Fruit fly (Drosophila melanogaster) whole organism, embryonic: Measurements from ENCODE around the gene CG3662.
A peak's percentile ranks its signal among the peaks of the same experiment; 100 is the strongest.

Source experiments
- Antp ChIP-seq: fragments of 200-800 bp; sonication (Bioruptor generic); optimal IDR thresholded peaks from 3 replicates; lab custom pipeline; 2016; ENCODE audit warnings: missing biosample characterization, missing genetic modification characterization
- CG10209 ChIP-seq: fragments of 200-800 bp; sonication (Bioruptor generic); optimal IDR thresholded peaks from 3 replicates; lab custom pipeline; 2017; ENCODE audit warnings: missing biosample characterization, mild to moderate bottlenecking, missing genetic modification characterization, missing genetic modification reagents
- CG11560 ChIP-seq: fragments of 200-800 bp; sonication (Bioruptor generic); IDR thresholded peaks from 3 replicates; pipeline ENCODE4 v1.3.6; 2022; ENCODE audit warnings: missing biosample characterization, missing genetic modification characterization
- CG12744 ChIP-seq: fragments of 200-800 bp; sonication (Bioruptor generic); optimal IDR thresholded peaks from 2 replicates; lab custom pipeline; 2016; ENCODE audit warnings: missing biosample characterization, missing genetic modification characterization
- CG12942 ChIP-seq: fragments of 200-800 bp; sonication (Bioruptor generic); optimal IDR thresholded peaks from 3 replicates; lab custom pipeline; 2016; ENCODE audit warnings: missing biosample characterization, missing genetic modification characterization
- CG13296 ChIP-seq: fragments of 200-800 bp; sonication (Bioruptor generic); optimal IDR thresholded peaks from 3 replicates; lab custom pipeline; 2018; ENCODE audit warnings: missing biosample characterization, mild to moderate bottlenecking, missing genetic modification characterization
- CG14710 ChIP-seq: fragments of 200-800 bp; sonication (Bioruptor generic); optimal IDR thresholded peaks from 3 replicates; lab custom pipeline; 2019; ENCODE audit warnings: missing biosample characterization, mild to moderate bottlenecking, missing genetic modification characterization, moderate library complexity
- CG15011 ChIP-seq: fragments of 200-800 bp; sonication (Bioruptor generic); optimal IDR thresholded peaks from 3 replicates; lab custom pipeline; 2018; ENCODE audit warnings: missing biosample characterization, mild to moderate bottlenecking, missing genetic modification characterization
- CG1529 ChIP-seq: fragments of 200-800 bp; sonication (Bioruptor generic); optimal IDR thresholded peaks from 3 replicates; lab custom pipeline; 2018; ENCODE audit warnings: missing biosample characterization, missing genetic modification characterization
- CG15479 ChIP-seq: fragments of 200-800 bp; sonication (Bioruptor generic); optimal IDR thresholded peaks from 3 replicates; lab custom pipeline; 2019; ENCODE audit warnings: missing biosample characterization, mild to moderate bottlenecking, missing genetic modification characterization, moderate library complexity
- CG15514 ChIP-seq: fragments of 200-800 bp; sonication (Bioruptor generic); optimal IDR thresholded peaks from 3 replicates; lab custom pipeline; 2017; ENCODE audit warnings: missing biosample characterization, missing genetic modification characterization, mild to moderate bottlenecking, moderate library complexity, missing genetic modification reagents
- CG15696 ChIP-seq: fragments of 200-800 bp; sonication (Bioruptor generic); optimal IDR thresholded peaks from 2 replicates; lab custom pipeline; 2019; ENCODE audit warnings: missing biosample characterization, mild to moderate bottlenecking, missing genetic modification characterization, moderate library complexity
- CG1602 ChIP-seq: fragments of 200-800 bp; sonication (Bioruptor generic); optimal IDR thresholded peaks from 3 replicates; lab custom pipeline; 2016; ENCODE audit warnings: missing biosample characterization, missing genetic modification characterization
- CG1647 ChIP-seq: fragments of 200-800 bp; sonication (Bioruptor generic); optimal IDR thresholded peaks from 3 replicates; lab custom pipeline; 2016; ENCODE audit warnings: missing biosample characterization, missing genetic modification characterization
- CG31224 ChIP-seq: fragments of 200-800 bp; sonication (Bioruptor generic); IDR thresholded peaks from 2 replicates; pipeline ENCODE4 v1.3.6; 2022; ENCODE audit warnings: missing biosample characterization, missing genetic modification characterization
- CG31365 ChIP-seq: fragments of 200-800 bp; sonication (Bioruptor generic); optimal IDR thresholded peaks from 2 replicates; lab custom pipeline; 2018; ENCODE audit warnings: missing biosample characterization, mild to moderate bottlenecking, missing genetic modification characterization
- CG3407 ChIP-seq: fragments of 200-800 bp; sonication (Bioruptor generic); optimal IDR thresholded peaks from 2 replicates; lab custom pipeline; 2018; ENCODE audit warnings: missing biosample characterization, mild to moderate bottlenecking, missing genetic modification characterization
- CG4730 ChIP-seq: fragments of 200-800 bp; sonication (Bioruptor generic); IDR thresholded peaks from 2 replicates; pipeline ENCODE4 v1.3.6; 2022; ENCODE audit warnings: missing biosample characterization, missing genetic modification characterization
- CG4820 ChIP-seq: fragments of 200-800 bp; sonication (Bioruptor generic); optimal IDR thresholded peaks from 3 replicates; lab custom pipeline; 2016; ENCODE audit warnings: missing biosample characterization, missing genetic modification characterization
- CG6272 ChIP-seq: fragments of 200-800 bp; sonication (Bioruptor generic); IDR thresholded peaks from 2 replicates; pipeline ENCODE4 v1.3.6; 2022; ENCODE audit warnings: missing biosample characterization, missing genetic modification characterization
- CG7271 ChIP-seq: fragments of 200-800 bp; sonication (Bioruptor generic); optimal IDR thresholded peaks from 2 replicates; lab custom pipeline; 2018; ENCODE audit warnings: missing biosample characterization, mild to moderate bottlenecking, missing genetic modification characterization, moderate library complexity
- CG8388 ChIP-seq: fragments of 200-800 bp; sonication (Bioruptor generic); optimal IDR thresholded peaks from 2 replicates; lab custom pipeline; 2019; ENCODE audit warnings: missing biosample characterization, mild to moderate bottlenecking, missing genetic modification characterization, moderate library complexity
- CG8924 ChIP-seq: fragments of 200-800 bp; optimal IDR thresholded peaks from 3 replicates; lab custom pipeline; 2019; ENCODE audit warnings: missing biosample characterization, mild to moderate bottlenecking, missing genetic modification characterization, moderate library complexity
- CG9437 ChIP-seq: fragments of 200-800 bp; sonication (Bioruptor generic); optimal IDR thresholded peaks from 2 replicates; lab custom pipeline; 2018; ENCODE audit warnings: missing biosample characterization, mild to moderate bottlenecking, missing genetic modification characterization
- Chrac-16 ChIP-seq: fragments of 200-800 bp; sonication (Bioruptor generic); optimal IDR thresholded peaks from 3 replicates; lab custom pipeline; 2016; ENCODE audit warnings: missing biosample characterization, missing genetic modification characterization
- CrebB ChIP-seq: fragments of 200-800 bp; sonication (Bioruptor generic); optimal IDR thresholded peaks from 3 replicates; lab custom pipeline; 2018; ENCODE audit warnings: missing biosample characterization, mild to moderate bottlenecking, missing genetic modification characterization
- Deaf1 ChIP-seq: fragments of 200-800 bp; optimal IDR thresholded peaks from 3 replicates; lab custom pipeline; 2019; ENCODE audit warnings: missing biosample characterization, mild to moderate bottlenecking, missing genetic modification characterization, moderate library complexity
- Dip2 ChIP-seq: fragments of 200-800 bp; sonication (Bioruptor generic); IDR thresholded peaks from 2 replicates; pipeline ENCODE4 v1.3.6; 2022; ENCODE audit warnings: missing biosample characterization, missing genetic modification characterization
- E2f1 ChIP-seq: fragments of 200-800 bp; sonication (Bioruptor generic); IDR thresholded peaks from 2 replicates; pipeline ENCODE4 v1.3.6; 2022; ENCODE audit warnings: missing biosample characterization, missing genetic modification characterization
- Elba2 ChIP-seq: fragments of 200-800 bp; sonication (Bioruptor generic); optimal IDR thresholded peaks from 3 replicates; lab custom pipeline; 2016; ENCODE audit warnings: missing biosample characterization, missing genetic modification characterization
- HLH54F ChIP-seq: fragments of 200-800 bp; sonication (Bioruptor generic); optimal IDR thresholded peaks from 3 replicates; lab custom pipeline; 2016; ENCODE audit warnings: missing biosample characterization, missing genetic modification characterization
- Lim3 ChIP-seq: fragments of 200-800 bp; sonication (Bioruptor generic); IDR thresholded peaks from 2 replicates; pipeline ENCODE4 v1.3.6; 2022; ENCODE audit warnings: missing biosample characterization, missing genetic modification characterization
- NfI ChIP-seq: fragments of 200-800 bp; sonication (Bioruptor generic); optimal IDR thresholded peaks from 3 replicates; lab custom pipeline; 2018; ENCODE audit warnings: missing biosample characterization, mild to moderate bottlenecking, missing genetic modification characterization, moderate library complexity
- Sox100B ChIP-seq: fragments of 200-800 bp; sonication (Bioruptor generic); optimal IDR thresholded peaks from 3 replicates; lab custom pipeline; 2018; ENCODE audit warnings: missing biosample characterization, mild to moderate bottlenecking, missing genetic modification characterization
- ac ChIP-seq: fragments of 200-800 bp; sonication (Bioruptor generic); optimal IDR thresholded peaks from 3 replicates; lab custom pipeline; 2017; ENCODE audit warnings: missing biosample characterization, mild to moderate bottlenecking, missing genetic modification characterization
- bcd ChIP-seq: fragments of 200-800 bp; sonication (Bioruptor generic); optimal IDR thresholded peaks from 2 replicates; lab custom pipeline; 2017; ENCODE audit warnings: missing biosample characterization, mild to moderate bottlenecking, missing genetic modification characterization
- croc ChIP-seq: fragments of 200-800 bp; sonication (Bioruptor generic); conservative IDR thresholded peaks from 3 replicates; pipeline ENCODE4 v1.3.6; 2022; ENCODE audit warnings: missing biosample characterization, missing genetic modification characterization
- eve ChIP-seq, 2 experiments: fragments of >200 bp; optimal IDR thresholded peaks; 2 replicates each; lab custom pipeline; 2017; ENCODE audit warnings: missing biosample characterization in 2 of 2, missing genetic modification characterization in 2 of 2
- gem ChIP-seq: fragments of 200-800 bp; sonication (Bioruptor generic); optimal IDR thresholded peaks from 2 replicates; lab custom pipeline; 2019; ENCODE audit warnings: missing biosample characterization, mild to moderate bottlenecking, missing genetic modification characterization, moderate library complexity
- mam ChIP-seq: fragments of 200-800 bp; sonication (Bioruptor generic); optimal IDR thresholded peaks from 3 replicates; lab custom pipeline; 2016; ENCODE audit warnings: missing biosample characterization, missing genetic modification characterization
- mld ChIP-seq: fragments of 200-800 bp; sonication (Bioruptor generic); IDR thresholded peaks from 3 replicates; pipeline ENCODE4 v1.3.6; 2022; ENCODE audit warnings: missing biosample characterization, missing genetic modification characterization; ENCODE audit not compliant: partially characterized antibody
- nom ChIP-seq: fragments of 200-800 bp; sonication (Bioruptor generic); optimal IDR thresholded peaks from 2 replicates; lab custom pipeline; 2017; ENCODE audit warnings: missing biosample characterization, missing genetic modification characterization, mild to moderate bottlenecking, moderate library complexity, missing genetic modification reagents
- peb ChIP-seq: fragments of 200-800 bp; sonication (Bioruptor generic); IDR thresholded peaks from 2 replicates; pipeline ENCODE4 v1.3.6; 2022; ENCODE audit warnings: missing biosample characterization, missing genetic modification characterization
- pnt ChIP-seq: fragments of 200-800 bp; sonication (Bioruptor generic); optimal IDR thresholded peaks from 3 replicates; lab custom pipeline; 2016; ENCODE audit warnings: missing biosample characterization, missing genetic modification characterization
- rib ChIP-seq: fragments of 200-800 bp; sonication (Bioruptor generic); IDR thresholded peaks from 2 replicates; pipeline ENCODE4 v1.3.6; 2022; ENCODE audit warnings: missing biosample characterization, missing genetic modification characterization
- ro ChIP-seq: fragments of 200-800 bp; sonication (Bioruptor generic); IDR thresholded peaks from 2 replicates; pipeline ENCODE4 v1.3.6; 2022; ENCODE audit warnings: missing biosample characterization, missing genetic modification characterization
- slp2 ChIP-seq: fragments of 200-800 bp; sonication (Bioruptor generic); optimal IDR thresholded peaks from 2 replicates; lab custom pipeline; 2016; ENCODE audit warnings: missing biosample characterization, missing genetic modification characterization
- sug ChIP-seq: fragments of 200-800 bp; optimal IDR thresholded peaks from 2 replicates; lab custom pipeline; 2019; ENCODE audit warnings: missing biosample characterization, mild to moderate bottlenecking, missing genetic modification characterization, moderate library complexity
- tgo ChIP-seq: fragments of 200-800 bp; sonication (Bioruptor generic); IDR thresholded peaks from 3 replicates; pipeline ENCODE4 v1.3.6; 2022; ENCODE audit warnings: missing biosample characterization, missing genetic modification characterization
- vfl ChIP-seq: fragments of 200-800 bp; sonication (Bioruptor generic); optimal IDR thresholded peaks from 2 replicates; lab custom pipeline; 2016; ENCODE audit warnings: missing biosample characterization, missing genetic modification characterization
- vvl ChIP-seq: fragments of 200-800 bp; sonication (Bioruptor generic); IDR thresholded peaks from 2 replicates; pipeline ENCODE4 v1.3.6; 2022; ENCODE audit warnings: missing biosample characterization, missing genetic modification characterization

Gene CG3662

DNA sequence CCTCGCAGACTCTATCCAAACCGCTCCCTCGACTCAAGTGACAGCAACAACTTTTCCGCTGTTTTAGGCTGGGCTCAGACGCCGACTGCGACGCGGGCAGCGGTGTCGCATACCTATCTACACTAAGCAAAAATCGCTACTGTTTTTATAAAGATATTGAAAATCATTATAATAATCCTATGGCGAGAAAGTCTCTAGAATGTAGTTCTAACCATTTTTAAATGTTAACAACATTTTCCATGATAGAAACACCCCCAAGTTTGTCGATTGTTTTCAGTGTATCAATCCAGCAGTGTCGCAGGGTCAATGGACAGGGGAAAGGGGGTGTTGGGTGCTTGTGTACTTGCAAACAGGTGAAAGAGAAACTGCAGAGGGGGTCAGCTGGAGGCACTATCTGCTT, 44.8 kb downstream of the CG3662 start (continued):
- TF ChIP-seq CG12942 (GFP tag; lab: Kevin White, UChicago), result peak; percentile 94
- TF ChIP-seq sug (tag; lab: Kevin White, UChicago), result peak; percentile 91
- TF ChIP-seq CG8388 (GFP tag; lab: Kevin White, UChicago), result peak; percentile 95
- TF ChIP-seq E2f1, result peak; percentile 95
- peak; percentile 93 for TF ChIP-seq CG12744 (GFP tag; lab: Kevin White, UChicago)
- peak; percentile 93 for TF ChIP-seq CG14710 (tag; lab: Kevin White, UChicago)
- TF ChIP-seq Dip2, result peak; percentile 63
- peak; percentile 98 for TF ChIP-seq vvl (GFP tag; lab: Robert Waterston, UW)
- peak; percentile 94 for TF ChIP-seq CG1602 (GFP tag; lab: Kevin White, UChicago)
- peak; percentile 88 for TF ChIP-seq peb (GFP tag; lab: Robert Waterston, UW)
- TF ChIP-seq CG9437 (GFP tag; lab: Kevin White, UChicago), result peak; percentile 89
- TF ChIP-seq rib (GFP tag; lab: Robert Waterston, UW), result peak; percentile 92
- TF ChIP-seq CG11560, result peak; percentile 83
- peak; percentile 85 for TF ChIP-seq CG15514 (GFP tag; lab: Kevin White, UChicago)
- peak; percentile 93 for TF ChIP-seq NfI (GFP tag; lab: Kevin White, UChicago)
- no peak for TF ChIP-seq mld (GFP tag; lab: Robert Waterston, UW)
- TF ChIP-seq CG15696 (tag; lab: Kevin White, UChicago), result peak; percentile 91
- TF ChIP-seq CG1647 (GFP tag; lab: Kevin White, UChicago), result peak; percentile 96
- peak; percentile 96 for TF ChIP-seq tgo
- TF ChIP-seq CG15479 (GFP tag; lab: Kevin White, UChicago), result peak; percentile 91
- TF ChIP-seq Chrac-16 (GFP tag; lab: Kevin White, UChicago), result peak; percentile 96
- TF ChIP-seq bcd (GFP tag; lab: Kevin White, UChicago), result peak; percentile 96
- peak; percentile 94 for TF ChIP-seq CG13296 (GFP tag; lab: Kevin White, UChicago)
- TF ChIP-seq CG8924 (tag; lab: Kevin White, UChicago), result peak; percentile 97
- TF ChIP-seq CG31365 (tag; lab: Kevin White, UChicago), result peak; percentile 81
- peak; percentile 90 for TF ChIP-seq CG7271
- peak; percentile 88 for TF ChIP-seq croc (GFP tag; lab: Robert Waterston, UW)
- peak; percentile 92 for TF ChIP-seq CG15011 (GFP tag; lab: Kevin White, UChicago)
- peak; percentile 97 for TF ChIP-seq gem (tag; lab: Kevin White, UChicago)
- TF ChIP-seq CG10209 (GFP tag; lab: Kevin White, UChicago), result peak; percentile 95
- peak; percentile 85 for TF ChIP-seq nom (GFP tag; lab: Kevin White, UChicago)
- peak; percentile 95 for TF ChIP-seq vfl (GFP tag; lab: Kevin White, UChicago)
- peak in 1 of 2 experiments; percentile 85 for TF ChIP-seq eve (GFP tag; optimal IDR thresholded peaks at IDR 0.05; lab: Kevin White, UChicago)
- TF ChIP-seq pnt (GFP tag; lab: Kevin White, UChicago), result peak; percentile 96
- TF ChIP-seq CG3407 (GFP tag; lab: Kevin White, UChicago), result peak; percentile 95
- peak; percentile 84 for TF ChIP-seq ac
- peak; percentile 91 for TF ChIP-seq Sox100B (GFP tag; lab: Kevin White, UChicago)
- TF ChIP-seq Deaf1, result peak; percentile 76
- peak; percentile 96 for TF ChIP-seq mam
- TF ChIP-seq slp2 (GFP tag; lab: Kevin White, UChicago), result peak; percentile 92
- TF ChIP-seq Lim3 (GFP tag; lab: Robert Waterston, UW), result peak; percentile 90
- peak; percentile 94 for TF ChIP-seq CrebB (tag; lab: Kevin White, UChicago)
- peak; percentile 89 for TF ChIP-seq ro (GFP tag; lab: Robert Waterston, UW)
- TF ChIP-seq HLH54F (GFP tag; lab: Kevin White, UChicago), result peak; percentile 97
- peak; percentile 93 for TF ChIP-seq Antp (GFP tag; lab: Kevin White, UChicago)
- peak; percentile 90 for TF ChIP-seq CG31224
- peak; percentile 93 for TF ChIP-seq CG1529
- peak; percentile 91 for TF ChIP-seq CG4730
- peak; percentile 79 for TF ChIP-seq Elba2 (GFP tag; lab: Kevin White, UChicago)
- TF ChIP-seq CG4820, result peak; percentile 96
- peak; percentile 92 for TF ChIP-seq CG6272 (GFP tag; lab: Robert Waterston, UW)
